Worm (Caenorhabditis elegans) whole organism, L3 larva: ENCODE measurements around the gene fbxa-211.

Source experiments
- nhr-25 ChIP-seq: sonication (generic microtip); optimal IDR thresholded peaks from 2 replicates; lab custom pipeline; 2017; ENCODE audit warnings: missing biosample characterization, missing genetic modification characterization
- nhr-76 ChIP-seq: fragments of 150-350 bp; sonication (generic microtip); optimal IDR thresholded peaks from 5 replicates; lab custom pipeline; 2014; ENCODE audit warnings: missing biosample characterization, missing genetic modification characterization

DNA sequence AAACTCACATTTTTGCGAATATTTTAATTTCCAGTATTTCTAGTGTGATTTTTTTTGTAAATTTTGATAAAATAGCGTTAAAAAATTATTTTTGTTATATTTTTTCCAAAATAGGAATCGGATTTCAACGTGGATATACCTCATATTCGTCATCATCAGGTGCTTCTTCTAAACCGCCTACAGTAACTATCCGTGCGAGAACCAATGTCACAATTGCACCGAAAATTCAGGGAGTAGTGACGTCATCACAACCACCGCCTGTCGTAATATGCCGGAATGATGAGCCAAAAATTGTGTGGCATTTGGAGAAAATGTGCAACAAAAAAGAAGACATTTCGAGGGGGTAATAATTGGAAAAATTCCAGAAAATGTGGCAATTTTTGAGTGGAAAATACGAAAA lies 36.1 kb upstream of the fbxa-211 start:
- TF ChIP-seq nhr-76 (tag; lab: Kevin White, UChicago) (no peak), nhr-25 (tag; lab: Kevin White, UChicago) (no peak)
